Fruit fly (Drosophila melanogaster) whole organism, embryonic: Measurements from ENCODE around the gene Ufl1.

Experiments
- Ada2b ChIP-seq: fragments of 200-800 bp; sonication (Bioruptor generic); IDR thresholded peaks from 2 replicates; pipeline ENCODE4 v1.3.6; 2022; ENCODE audit warnings: missing biosample characterization, missing genetic modification characterization
- Asciz ChIP-seq: fragments of 200-800 bp; sonication (Bioruptor generic); optimal IDR thresholded peaks from 2 replicates; lab custom pipeline; 2017; ENCODE audit warnings: missing biosample characterization, mild to moderate bottlenecking, missing genetic modification characterization, missing genetic modification reagents
- Bteb2 ChIP-seq: fragments of 200-800 bp; sonication (Bioruptor generic); optimal IDR thresholded peaks from 2 replicates; lab custom pipeline; 2016; ENCODE audit warnings: missing biosample characterization, missing genetic modification characterization
- CG1024 ChIP-seq: fragments of 200-800 bp; sonication (Bioruptor generic); IDR thresholded peaks from 2 replicates; pipeline ENCODE4 v1.3.6; 2022; ENCODE audit warnings: missing biosample characterization, missing genetic modification characterization
- CG11560 ChIP-seq: fragments of 200-800 bp; sonication (Bioruptor generic); IDR thresholded peaks from 3 replicates; pipeline ENCODE4 v1.3.6; 2022; ENCODE audit warnings: missing biosample characterization, missing genetic modification characterization
- CG12659 ChIP-seq: fragments of 200-800 bp; sonication (Bioruptor generic); optimal IDR thresholded peaks from 3 replicates; lab custom pipeline; 2017; ENCODE audit warnings: mild to moderate bottlenecking, missing biosample characterization, missing genetic modification reagents, missing genetic modification characterization
- CG13894 ChIP-seq: fragments of 200-800 bp; sonication (Bioruptor generic); optimal IDR thresholded peaks from 3 replicates; lab custom pipeline; 2018; ENCODE audit warnings: missing biosample characterization, mild to moderate bottlenecking, missing genetic modification characterization, moderate library complexity
- CG14441 ChIP-seq: fragments of 200-800 bp; sonication (Bioruptor generic); IDR thresholded peaks from 2 replicates; pipeline ENCODE4 v1.3.6; 2022; ENCODE audit warnings: missing biosample characterization, missing genetic modification characterization
- CG14710 ChIP-seq: fragments of 200-800 bp; sonication (Bioruptor generic); optimal IDR thresholded peaks from 3 replicates; lab custom pipeline; 2019; ENCODE audit warnings: missing biosample characterization, mild to moderate bottlenecking, missing genetic modification characterization, moderate library complexity
- CG15696 ChIP-seq: fragments of 200-800 bp; sonication (Bioruptor generic); optimal IDR thresholded peaks from 2 replicates; lab custom pipeline; 2019; ENCODE audit warnings: missing biosample characterization, mild to moderate bottlenecking, missing genetic modification characterization, moderate library complexity
- CG1603 ChIP-seq: fragments of 200-800 bp; sonication (Bioruptor generic); optimal IDR thresholded peaks from 2 replicates; lab custom pipeline; 2019; ENCODE audit warnings: missing biosample characterization, mild to moderate bottlenecking, missing genetic modification characterization, moderate library complexity
- CG17361 ChIP-seq: fragments of 200-800 bp; sonication (Bioruptor generic); IDR thresholded peaks from 3 replicates; pipeline ENCODE4 v1.3.6; 2022; ENCODE audit warnings: missing biosample characterization, missing genetic modification characterization
- CG33557 ChIP-seq: fragments of 200-800 bp; sonication (Bioruptor generic); optimal IDR thresholded peaks from 2 replicates; lab custom pipeline; 2019; ENCODE audit warnings: missing biosample characterization, mild to moderate bottlenecking, missing genetic modification characterization, moderate library complexity
- CG3726 ChIP-seq: fragments of 200-800 bp; sonication (Bioruptor generic); IDR thresholded peaks from 3 replicates; pipeline ENCODE4, ENCODE4 v1.3.6; 2022; ENCODE audit warnings: missing biosample characterization, missing genetic modification characterization
- CG3838 ChIP-seq: fragments of 200-800 bp; sonication (Bioruptor generic); optimal IDR thresholded peaks from 3 replicates; lab custom pipeline; 2016; ENCODE audit warnings: missing biosample characterization, missing genetic modification characterization
- CG4617 ChIP-seq: fragments of 200-800 bp; sonication (Bioruptor generic); optimal IDR thresholded peaks from 3 replicates; lab custom pipeline; 2016; ENCODE audit warnings: missing biosample characterization, missing genetic modification characterization, borderline replicate concordance
- CG6791 ChIP-seq: fragments of 200-800 bp; sonication (Bioruptor generic); IDR thresholded peaks from 3 replicates; pipeline ENCODE4 v1.3.6; 2022; ENCODE audit warnings: missing biosample characterization, missing genetic modification characterization; ENCODE audit not compliant: partially characterized antibody
- CG7357 ChIP-seq: fragments of 200-800 bp; sonication (Bioruptor generic); IDR thresholded peaks from 3 replicates; pipeline ENCODE4 v1.3.6; 2022; ENCODE audit warnings: missing biosample characterization, missing genetic modification characterization
- CG7372 ChIP-seq: fragments of 200-800 bp; sonication (Bioruptor generic); IDR thresholded peaks from 2 replicates; pipeline ENCODE4 v1.3.6; 2022; ENCODE audit warnings: missing biosample characterization, missing genetic modification characterization
- CG9817 ChIP-seq: fragments of 200-800 bp; sonication (Bioruptor generic); optimal IDR thresholded peaks from 2 replicates; lab custom pipeline; 2018; ENCODE audit warnings: missing biosample characterization, mild to moderate bottlenecking, missing genetic modification characterization, moderate library complexity
- CkIIα-i1 ChIP-seq: fragments of 200-800 bp; sonication (Bioruptor generic); IDR thresholded peaks from 2 replicates; pipeline ENCODE4 v1.3.6; 2022; ENCODE audit warnings: missing biosample characterization, missing genetic modification characterization
- D ChIP-seq, 2 experiments: fragments of 200-800 bp in 1 of 2; fragments of >200 bp in 1 of 2; sonication (Bioruptor generic) in 1 of 2; optimal IDR thresholded peaks; 2 replicates in 1 of 2; 3 replicates in 1 of 2; lab custom pipeline; 2017; ENCODE audit warnings: mild to moderate bottlenecking in 1 of 2, missing biosample characterization in 1 of 2, missing genetic modification characterization in 1 of 2, missing genetic modification reagents in 1 of 2
- HLH4C ChIP-seq: fragments of 200-800 bp; sonication (Bioruptor generic); IDR thresholded peaks from 3 replicates; pipeline ENCODE4 v1.3.6; 2022; ENCODE audit warnings: missing biosample characterization, missing genetic modification characterization; ENCODE audit not compliant: partially characterized antibody
- Kr ChIP-seq: fragments of 200-800 bp; sonication (Bioruptor generic); optimal IDR thresholded peaks from 2 replicates; lab custom pipeline; 2017; ENCODE audit warnings: missing biosample characterization, mild to moderate bottlenecking, missing genetic modification characterization
- Lhr ChIP-seq: fragments of 200-800 bp; sonication (Bioruptor generic); optimal IDR thresholded peaks from 3 replicates; lab custom pipeline; 2017; ENCODE audit warnings: mild to moderate bottlenecking, missing biosample characterization, missing genetic modification reagents, missing genetic modification characterization
- MBD-R2 ChIP-seq: fragments of 200-800 bp; sonication (Bioruptor generic); IDR thresholded peaks from 2 replicates; pipeline ENCODE4 v1.3.6; 2022; ENCODE audit warnings: missing biosample characterization, missing genetic modification characterization
- MESR4 ChIP-seq: fragments of 200-800 bp; sonication (Bioruptor generic); optimal IDR thresholded peaks from 2 replicates; lab custom pipeline; 2018; ENCODE audit warnings: missing biosample characterization, mild to moderate bottlenecking, missing genetic modification characterization, moderate library complexity
- Nf-YA ChIP-seq: fragments of 200-800 bp; sonication (Bioruptor generic); IDR thresholded peaks from 2 replicates; pipeline ENCODE4 v1.3.6; 2022; ENCODE audit warnings: missing biosample characterization, missing genetic modification characterization
- Nf-YC ChIP-seq: fragments of 200-800 bp; optimal IDR thresholded peaks from 3 replicates; lab custom pipeline; 2019; ENCODE audit warnings: missing biosample characterization, mild to moderate bottlenecking, missing genetic modification characterization, moderate library complexity
- Oaz ChIP-seq: fragments of 200-800 bp; sonication (Bioruptor generic); IDR thresholded peaks from 2 replicates; pipeline ENCODE4 v1.3.6; 2022; ENCODE audit warnings: missing biosample characterization, missing genetic modification characterization
- Pdp1 ChIP-seq, 2 experiments: fragments of 200-800 bp; sonication (Bioruptor generic); optimal IDR thresholded peaks; 3 replicates each; lab custom pipeline; 2016; ENCODE audit warnings: missing biosample characterization in 2 of 2, missing genetic modification characterization in 2 of 2, mild to moderate bottlenecking in 1 of 2, moderate library complexity in 1 of 2
- Ssrp ChIP-seq: fragments of 200-800 bp; sonication (Bioruptor generic); optimal IDR thresholded peaks from 2 replicates; lab custom pipeline; 2018; ENCODE audit warnings: missing biosample characterization, mild to moderate bottlenecking, missing genetic modification characterization, moderate library complexity
- Vsx1 ChIP-seq: fragments of 200-800 bp; sonication (Bioruptor generic); optimal IDR thresholded peaks from 2 replicates; lab custom pipeline; 2017; ENCODE audit warnings: missing biosample characterization, mild to moderate bottlenecking, missing genetic modification characterization, missing genetic modification reagents
- al ChIP-seq: fragments of 200-800 bp; sonication (Bioruptor generic); IDR thresholded peaks from 2 replicates; pipeline ENCODE4 v1.3.6; 2022; ENCODE audit warnings: missing biosample characterization, missing genetic modification characterization
- az2 ChIP-seq: fragments of 200-800 bp; sonication (Bioruptor generic); optimal IDR thresholded peaks from 3 replicates; lab custom pipeline; 2016; ENCODE audit warnings: missing biosample characterization, missing genetic modification characterization
- chm ChIP-seq: fragments of 200-800 bp; sonication (Bioruptor generic); IDR thresholded peaks from 2 replicates; pipeline ENCODE4 v1.3.6; 2022; ENCODE audit warnings: missing biosample characterization, missing genetic modification characterization
- ci ChIP-seq: fragments of 200-800 bp; sonication (Bioruptor generic); IDR thresholded peaks from 3 replicates; pipeline ENCODE4 v1.3.6; 2022; ENCODE audit warnings: missing biosample characterization, missing genetic modification characterization
- dmrt11E ChIP-seq: fragments of 200-800 bp; sonication (Bioruptor generic); optimal IDR thresholded peaks from 3 replicates; lab custom pipeline; 2018; ENCODE audit warnings: missing biosample characterization, mild to moderate bottlenecking, missing genetic modification characterization, moderate library complexity
- gsb ChIP-seq: fragments of 200-800 bp; sonication (Bioruptor generic); IDR thresholded peaks from 2 replicates; pipeline ENCODE4 v1.3.6; 2022; ENCODE audit warnings: missing biosample characterization, missing genetic modification characterization
- lilli ChIP-seq: fragments of 200-800 bp; sonication (Bioruptor generic); optimal IDR thresholded peaks from 3 replicates; lab custom pipeline; 2016; ENCODE audit warnings: missing biosample characterization, missing genetic modification characterization
- luna ChIP-seq: fragments of 200-800 bp; sonication (Bioruptor generic); optimal IDR thresholded peaks from 2 replicates; lab custom pipeline; 2016; ENCODE audit warnings: missing biosample characterization, missing genetic modification characterization
- nmo ChIP-seq: fragments of 200-800 bp; sonication (Bioruptor generic); optimal IDR thresholded peaks from 2 replicates; lab custom pipeline; 2018; ENCODE audit warnings: missing biosample characterization, mild to moderate bottlenecking, missing genetic modification characterization, moderate library complexity
- phol ChIP-seq: fragments of 200-800 bp; sonication (Bioruptor generic); optimal IDR thresholded peaks from 3 replicates; lab custom pipeline; 2018; ENCODE audit warnings: missing biosample characterization, mild to moderate bottlenecking, missing genetic modification characterization, moderate library complexity
- ranshi ChIP-seq: fragments of 200-800 bp; sonication (Bioruptor generic); IDR thresholded peaks from 2 replicates; pipeline ENCODE4 v1.3.6; 2022; ENCODE audit warnings: missing biosample characterization, missing genetic modification characterization
- sima ChIP-seq: fragments of 200-800 bp; sonication (Bioruptor generic); optimal IDR thresholded peaks from 2 replicates; lab custom pipeline; 2016; ENCODE audit warnings: missing biosample characterization, missing genetic modification characterization
- toy ChIP-seq: fragments of 200-800 bp; sonication (Bioruptor generic); IDR thresholded peaks from 2 replicates; pipeline ENCODE4 v1.3.6; 2022; ENCODE audit warnings: missing biosample characterization, missing genetic modification characterization
- trem ChIP-seq: fragments of 200-800 bp; optimal IDR thresholded peaks from 3 replicates; lab custom pipeline; 2019; ENCODE audit warnings: missing biosample characterization, mild to moderate bottlenecking, missing genetic modification characterization, moderate library complexity
- unc-4 ChIP-seq: fragments of 200-800 bp; sonication (Bioruptor generic); IDR thresholded peaks from 2 replicates; pipeline ENCODE4 v1.3.6; 2022; ENCODE audit warnings: missing biosample characterization, missing genetic modification characterization; ENCODE audit not compliant: partially characterized antibody
- vvl ChIP-seq: fragments of 200-800 bp; sonication (Bioruptor generic); IDR thresholded peaks from 2 replicates; pipeline ENCODE4 v1.3.6; 2022; ENCODE audit warnings: missing biosample characterization, missing genetic modification characterization

The Ufl1 gene

DNA sequence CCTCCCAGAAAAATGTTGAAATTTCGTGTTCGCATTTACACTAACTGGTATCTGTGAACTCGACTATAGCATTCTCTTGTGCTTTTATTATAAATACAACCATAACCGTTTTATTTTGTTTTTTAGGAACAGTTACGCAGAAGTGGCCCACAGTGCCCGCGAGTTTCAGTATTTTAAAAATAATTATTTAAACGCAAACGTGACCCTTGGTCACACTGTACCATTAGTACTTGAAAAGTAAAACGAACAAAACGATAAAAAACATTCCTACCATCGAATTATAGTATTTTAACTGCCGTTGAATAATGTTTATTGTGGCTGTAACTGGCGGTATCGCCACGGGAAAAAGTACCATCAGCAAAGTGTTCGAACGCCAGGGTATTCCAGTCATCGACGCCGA lies 7.7 kb upstream of the Ufl1 start, which contains the start of gene Dpck (continued):
- TF ChIP-seq az2 (no peak), CG7357 (GFP tag; lab: Robert Waterston, UW) (no peak), Bteb2 (GFP tag; lab: Kevin White, UChicago) (no peak), CG33557 (peak; percentile 22), Asciz (GFP tag; lab: Kevin White, UChicago) (no peak), Oaz (GFP tag; lab: Robert Waterston, UW) (no peak), sima (no peak), HLH4C (GFP tag; lab: Robert Waterston, UW) (no peak), Vsx1 (GFP tag; lab: Kevin White, UChicago) (no peak), CG9817 (tag; lab: Kevin White, UChicago) (no peak), CG1024 (no peak), Kr (GFP tag; lab: Kevin White, UChicago) (no peak), CG3838 (GFP tag; lab: Kevin White, UChicago) (no peak), vvl (0 out of 2 replicates have a peak, but pooled peaks have one; percentile 37), lilli (peak; percentile 36), ranshi (no peak; the same call in 1 of the 2 replicates), CG7372 (no peak), chm (GFP tag; lab: Robert Waterston, UW) (no peak; the same call in 1 of the 2 replicates), CG15696 (tag; lab: Kevin White, UChicago) (no peak), CkIIα-i1 (GFP tag; lab: Robert Waterston, UW) (no peak), CG11560 (no peak), CG3726 (GFP tag; lab: Robert Waterston, UW) (no peak), Ssrp (tag; lab: Kevin White, UChicago) (no peak), CG14441 (GFP tag; lab: Robert Waterston, UW) (no peak), gsb (no peak), unc-4 (no peak)
- TF ChIP-seq, all 482 proteins: peak for 123

DNA sequence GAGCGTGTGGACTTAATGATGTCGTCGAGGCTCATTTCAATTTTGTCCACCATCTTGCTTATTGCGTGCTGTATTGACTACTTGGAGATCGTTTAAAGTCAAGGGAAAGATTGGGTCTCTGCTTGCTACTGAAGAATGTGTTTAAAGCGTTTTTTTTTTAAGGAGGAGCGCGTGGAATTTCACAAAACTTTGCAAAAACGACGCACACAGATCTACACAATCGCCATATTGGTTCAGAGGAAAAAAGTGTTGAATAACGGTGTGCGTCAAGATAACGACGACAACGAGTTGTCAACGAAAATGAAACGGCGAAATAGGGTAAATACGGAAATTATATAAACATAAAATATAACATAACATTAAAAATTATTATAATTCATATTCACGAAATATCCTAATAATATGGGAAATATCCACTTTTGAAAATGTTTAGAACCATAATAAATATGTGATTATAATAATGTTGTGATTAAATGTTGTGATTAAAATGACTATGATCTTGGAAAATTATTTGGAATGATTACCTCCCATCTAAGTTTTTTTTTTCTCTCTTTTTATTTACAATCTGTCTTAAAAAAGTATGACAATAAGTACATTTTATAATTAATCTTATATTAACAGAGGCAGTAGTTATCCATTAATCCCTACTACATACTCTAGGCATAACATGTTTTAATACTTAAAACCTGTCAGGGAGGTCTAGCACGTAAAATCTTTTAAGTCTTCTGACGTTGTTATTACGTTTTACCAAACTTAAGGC lies 6.1 kb upstream of the Ufl1 start, which contains the start of gene Ref1:
Ref1 (minus strand) TSS at position 231 of the 760 bp plus-strand sequence.
- TF ChIP-seq ci (GFP tag; lab: Robert Waterston, UW) (no peak), CG6791 (GFP tag; lab: Robert Waterston, UW) (no peak), D (optimal IDR thresholded peaks at IDR 0.05; lab: Kevin White, UChicago) (no peak), D (GFP tag; optimal IDR thresholded peaks at IDR 0.05; lab: Kevin White, UChicago) (no peak), CG1024 (peak; percentile 93), MBD-R2 (GFP tag; lab: Robert Waterston, UW) (peak; percentile 39; the same call in 1 of the 2 replicates), dmrt11E (tag; lab: Kevin White, UChicago) (peak; percentile 17), Lhr (GFP tag; lab: Kevin White, UChicago) (no peak), CG17361 (0 out of 3 replicates have a peak, but pooled peaks have one; percentile 30), Nf-YC (tag; lab: Kevin White, UChicago) (peak; percentile 28), Ada2b (GFP tag; lab: Robert Waterston, UW) (no peak), MESR4 (peak; percentile 94), CG14710 (tag; lab: Kevin White, UChicago) (peak; percentile 29), Pdp1 (GFP tag; optimal IDR thresholded peaks at IDR 0.05; lab: Kevin White, UChicago) (peak in 1 of 2 experiments; percentile 91), CG1603 (peak; percentile 100), CG9817 (tag; lab: Kevin White, UChicago) (no peak), al (no peak), phol (peak; percentile 100), nmo (GFP tag; lab: Kevin White, UChicago) (peak; percentile 23), CG12659 (GFP tag; lab: Kevin White, UChicago) (peak; percentile 72), CG13894 (tag; lab: Kevin White, UChicago) (no peak), CG4617 (peak; percentile 78), Nf-YA (GFP tag; lab: Robert Waterston, UW) (no peak), trem (tag; lab: Kevin White, UChicago) (peak; percentile 7), toy (no peak), luna (GFP tag; lab: Kevin White, UChicago) (no peak), Asciz (GFP tag; lab: Kevin White, UChicago) (no peak)
